Worm (Caenorhabditis elegans) whole organism, young adult: ENCODE measurements around the gene ntr-2.

Experiments
- B0035.1 ChIP-seq: sonication (generic microtip); optimal IDR thresholded peaks from 2 replicates; lab custom pipeline; 2016; ENCODE audit warnings: missing genetic modification characterization, mild to moderate bottlenecking, missing compliant biosample characterization, missing genotype, missing genetic modification reagents
- D2030.7 ChIP-seq: fragments of 200-800 bp; sonication (Bioruptor generic); IDR thresholded peaks from 2 replicates; pipeline ENCODE4 v1.3.6; 2022; ENCODE audit warnings: missing genetic modification reagents, missing genetic modification characterization, missing compliant biosample characterization
- F49E8.2 ChIP-seq: sonication (generic microtip); optimal IDR thresholded peaks from 3 replicates; lab custom pipeline; 2017; ENCODE audit warnings: missing genetic modification characterization, mild to moderate bottlenecking, missing compliant biosample characterization, antibody characterized with exemption, moderate library complexity; ENCODE audit not compliant: insufficient read depth
- ama-1 ChIP-seq, 3 experiments: fragments of 150-350 bp in 1 of 3; sonication (generic microtip) in 2 of 3; optimal IDR thresholded peaks; 2 replicates each; lab custom pipeline; 2014 to 2018; ENCODE audit warnings: missing biosample characterization in 2 of 3, missing genetic modification characterization in 2 of 3, missing genetic modification reagents in 2 of 3
- aptf-3 ChIP-seq: fragments of 200-800 bp; sonication (Bioruptor generic); IDR thresholded peaks from 2 replicates; pipeline ENCODE4 v1.3.6; 2022; ENCODE audit warnings: missing genetic modification characterization, missing compliant biosample characterization
- egl-44 ChIP-seq: fragments of 200-800 bp; sonication (Bioruptor generic); IDR thresholded peaks from 2 replicates; pipeline ENCODE4 v1.3.6; 2022; ENCODE audit warnings: missing genetic modification reagents, missing genetic modification characterization, missing compliant biosample characterization
- lag-1 ChIP-seq: fragments of 200-800 bp; sonication (Bioruptor generic); IDR thresholded peaks from 2 replicates; pipeline ENCODE4 v1.3.6; 2022; ENCODE audit warnings: missing genetic modification reagents, missing genetic modification characterization, missing compliant biosample characterization
- nhr-27 ChIP-seq: fragments of 200-800 bp; sonication (Bioruptor generic); optimal IDR thresholded peaks from 2 replicates; lab custom pipeline; 2018; ENCODE audit warnings: mild to moderate bottlenecking, missing genetic modification characterization, moderate library complexity, missing compliant biosample characterization
- snpc-4 ChIP-seq, 5 experiments: fragments of 150-350 bp in 1 of 5; sonication (generic microtip) in 4 of 5; optimal IDR thresholded peaks; 2 replicates each; lab custom pipeline; 2014 to 2018; ENCODE audit warnings: missing genetic modification characterization in 5 of 5, missing biosample characterization in 3 of 5, antibody characterized with exemption in 2 of 5, mild to moderate bottlenecking in 2 of 5, missing compliant biosample characterization in 2 of 5, missing genotype in 2 of 5, moderate library complexity in 2 of 5, missing genetic modification reagents in 1 of 5
- tlf-1 ChIP-seq: fragments of 200-800 bp; sonication (Bioruptor generic); optimal IDR thresholded peaks from 2 replicates; lab custom pipeline; 2018; ENCODE audit warnings: mild to moderate bottlenecking, missing genetic modification characterization, missing compliant biosample characterization
- unc-62 ChIP-seq: fragments of 150-350 bp; optimal IDR thresholded peaks from 2 replicates; lab custom pipeline; 2014; ENCODE audit warnings: missing biosample characterization, missing genetic modification reagents, missing genetic modification characterization

DNA sequence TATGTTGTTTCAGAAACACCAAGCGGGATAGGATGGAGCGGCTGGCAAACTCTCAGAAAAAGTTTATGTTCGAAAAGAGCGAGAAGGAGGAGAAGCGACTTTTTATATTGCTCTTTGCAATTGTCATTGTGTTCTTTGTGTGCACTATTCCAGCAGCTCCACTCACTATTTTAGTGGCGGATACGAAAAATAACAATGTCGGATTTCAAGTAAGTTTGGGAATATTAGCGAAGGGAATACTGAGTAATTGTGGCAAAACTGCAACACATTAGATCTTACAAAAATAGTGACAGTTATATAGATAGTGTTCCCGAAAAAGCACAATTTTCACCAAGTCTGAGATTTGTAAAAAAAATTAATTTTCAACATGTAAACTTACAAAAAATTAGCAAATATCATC lies 6.0 kb downstream of the ntr-2 start:
- TF ChIP-seq nhr-27 (no peak), lag-1 (GFP tag; lab: Robert Waterston, UW) (no peak), ama-1 (optimal IDR thresholded peaks at IDR 0.05; lab: Kevin White, UChicago) (no peak), ama-1 (GFP tag; optimal IDR thresholded peaks at IDR 0.05; lab: Kevin White, UChicago) (no peak), aptf-3 (no peak), tlf-1 (no peak), B0035.1 (no peak), D2030.7 (GFP tag; lab: Robert Waterston, UW) (no peak), snpc-4 (GFP tag; optimal IDR thresholded peaks at IDR 0.05; lab: Kevin White, UChicago) (no peak), snpc-4 (tag; optimal IDR thresholded peaks at IDR 0.05; lab: Kevin White, UChicago) (no peak), egl-44 (no peak), unc-62 (no peak), F49E8.2 (tag; lab: Kevin White, UChicago) (no peak)
